Worm (Caenorhabditis elegans) whole organism, mixed stage, embryonic: Measurements from ENCODE around the gene Y4C6B.3.

Experiments
- elt-1 ChIP-seq: sonication (generic microtip); optimal IDR thresholded peaks from 2 replicates; lab custom pipeline; 2017; ENCODE audit warnings: missing genetic modification characterization, mild to moderate bottlenecking, missing compliant biosample characterization, antibody characterized with exemption, moderate library complexity, borderline replicate concordance; ENCODE audit not compliant: insufficient read depth
- mep-1 ChIP-seq: fragments of 150-350 bp; optimal IDR thresholded peaks from 2 replicates; lab custom pipeline; 2017; ENCODE audit warnings: missing biosample characterization, missing genetic modification reagents, missing genetic modification characterization, inconsistent platforms
- nhr-28 ChIP-seq: fragments of 150-350 bp; optimal IDR thresholded peaks from 2 replicates; lab custom pipeline; 2014; ENCODE audit warnings: missing biosample characterization, missing genetic modification characterization
- pha-4 ChIP-seq: fragments of 150-350 bp; optimal IDR thresholded peaks from 2 replicates; lab custom pipeline; 2018; ENCODE audit warnings: missing biosample characterization, missing genetic modification reagents, missing genetic modification characterization
- snpc-4 ChIP-seq: fragments of 150-350 bp; optimal IDR thresholded peaks from 2 replicates; lab custom pipeline; 2014; ENCODE audit warnings: missing biosample characterization, missing genetic modification characterization
- unc-120 ChIP-seq: sonication (generic microtip); optimal IDR thresholded peaks from 2 replicates; lab custom pipeline; 2017; ENCODE audit warnings: missing genetic modification characterization, missing compliant biosample characterization; ENCODE audit not compliant: poor library complexity, severe bottlenecking

DNA sequence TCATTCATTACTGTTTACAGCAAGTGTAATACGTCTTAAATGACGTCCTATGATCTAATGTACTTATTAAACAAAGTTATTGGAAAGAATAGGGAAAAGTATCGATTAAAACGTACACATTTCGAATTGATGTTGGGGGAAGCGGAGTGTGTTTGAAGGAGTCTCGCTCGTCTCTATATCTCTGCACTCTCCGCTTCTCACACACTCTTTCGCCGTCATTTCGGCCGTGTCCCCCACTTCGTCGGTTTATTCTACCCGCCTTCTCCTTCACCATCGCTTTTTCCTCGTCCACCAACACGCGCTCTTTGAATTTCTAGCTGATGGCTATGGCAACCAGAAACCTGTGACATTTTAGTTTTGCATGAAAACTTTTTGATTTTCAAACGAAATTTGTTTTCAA lies 36.6 kb downstream of the Y4C6B.3 start:
- TF ChIP-seq unc-120 = no peak
- TF ChIP-seq pha-4 (tag; lab: Kevin White, UChicago) = no peak
- no peak for TF ChIP-seq nhr-28 (tag; lab: Kevin White, UChicago)
- no peak for TF ChIP-seq snpc-4
- no peak for TF ChIP-seq mep-1 (tag; lab: Kevin White, UChicago)
- no peak for TF ChIP-seq elt-1
